Worm (Caenorhabditis elegans): ENCODE results near the gene F53H2.1.
A peak's percentile ranks its signal among the peaks of the same experiment; 100 is the strongest.

Gene F53H2.1

DNA sequence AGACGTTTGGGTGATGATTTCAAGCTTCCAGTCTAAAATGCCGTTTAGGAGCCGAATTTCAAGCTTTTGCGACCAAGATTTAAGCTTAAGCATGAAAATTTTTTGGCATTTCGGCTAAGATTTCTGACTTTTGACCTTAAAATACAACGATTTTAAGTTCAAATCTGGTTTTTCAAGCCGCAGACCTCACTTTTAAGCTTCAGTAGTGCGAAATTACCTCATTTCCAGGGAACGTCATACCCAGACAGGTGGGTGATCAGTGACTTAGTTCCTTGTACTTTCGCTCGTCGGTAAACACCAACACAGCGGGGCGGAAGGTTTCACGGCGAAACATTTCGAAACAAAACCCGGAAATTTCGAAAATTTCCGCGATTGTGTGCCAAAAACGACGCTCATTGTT, 28.8 kb downstream of the F53H2.1 start:
- TF ChIP-seq nhr-85 (tag) (peak; percentile 52), nhr-19 (GFP tag; conservative IDR thresholded peaks at IDR 0.05) (no peak), blmp-1 (tag; optimal IDR thresholded peaks at IDR 0.05) (peak; percentile 37), aha-1 (tag; optimal IDR thresholded peaks at IDR 0.05) (no peak), nhr-12 (tag; optimal IDR thresholded peaks at IDR 0.05) (no peak), hpl-2 (GFP tag; optimal IDR thresholded peaks at IDR 0.05) (no peak), lin-35 (GFP tag; optimal IDR thresholded peaks at IDR 0.05) (no peak)

DNA sequence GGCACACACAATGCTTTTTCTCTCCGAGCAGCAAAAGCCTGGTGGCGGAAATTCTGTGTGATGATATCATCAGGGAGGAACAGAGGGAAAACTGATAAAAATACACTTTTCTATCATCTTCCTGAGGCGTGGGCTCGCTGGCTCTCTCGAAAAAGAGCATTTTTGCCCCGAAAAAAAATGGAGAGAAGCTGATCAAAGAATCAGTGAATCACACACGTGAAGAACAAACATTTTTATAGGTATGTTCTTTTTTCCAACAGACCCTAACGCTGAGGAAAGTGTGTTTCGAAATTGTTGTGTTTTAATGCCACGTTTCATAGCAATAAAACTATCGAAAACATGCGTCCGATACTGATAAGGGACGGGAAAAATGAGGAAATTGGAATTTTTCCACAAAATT, 29.3 kb downstream of the F53H2.1 start:
- TF ChIP-seq snpc-4 (tag; optimal IDR thresholded peaks at IDR 0.05) (no peak), mdl-1 (tag; optimal IDR thresholded peaks at IDR 0.05) (peak in 1 of 2 experiments; percentile 27), efl-3 (GFP tag; optimal IDR thresholded peaks at IDR 0.05) (no peak), fkh-4 (tag; optimal IDR thresholded peaks at IDR 0.05; ENCODE audit: borderline replicate concordance) (no peak), mef-2 (tag; optimal IDR thresholded peaks at IDR 0.05) (no peak), nhr-76 (tag; optimal IDR thresholded peaks at IDR 0.05) (no peak), xbp-1 (tag; optimal IDR thresholded peaks at IDR 0.05) (no peak), pag-3 (tag; optimal IDR thresholded peaks at IDR 0.05; ENCODE audit: borderline replicate concordance, insufficient read depth) (no peak), efl-1 (optimal IDR thresholded peaks at IDR 0.05) (no peak), efl-1 (GFP tag; optimal IDR thresholded peaks at IDR 0.05 in 1 of 2) (peak in 1 of 2 experiments; percentile 69), irx-1 (tag; optimal IDR thresholded peaks at IDR 0.05) (no peak), tbx-2 (tag; optimal IDR thresholded peaks at IDR 0.05) (no peak), hlh-17 (GFP tag; optimal IDR thresholded peaks at IDR 0.05; ENCODE audit: borderline replicate concordance) (no peak), ama-1 (optimal IDR thresholded peaks at IDR 0.05) (no peak), mep-1 (tag; optimal IDR thresholded peaks at IDR 0.05) (no peak), elt-2 (tag; optimal IDR thresholded peaks at IDR 0.05) (peak; percentile 50), ces-1 (GFP tag; optimal IDR thresholded peaks at IDR 0.05) (no peak), C04F5.9 (tag; optimal IDR thresholded peaks at IDR 0.05) (no peak), blmp-1 (tag; optimal IDR thresholded peaks at IDR 0.05) (no peak), aly-2 (tag; optimal IDR thresholded peaks at IDR 0.05) (no peak), ceh-90 (tag; optimal IDR thresholded peaks at IDR 0.05) (peak; percentile 1), C34B4.2 (tag; optimal IDR thresholded peaks at IDR 0.05) (no peak), nhr-71 (tag; optimal IDR thresholded peaks at IDR 0.05) (peak; percentile 26), nhr-237 (tag; optimal IDR thresholded peaks at IDR 0.05) (no peak), ceh-82 (tag; optimal IDR thresholded peaks at IDR 0.05) (no peak), lin-13 (GFP tag; optimal IDR thresholded peaks at IDR 0.05) (no peak), lin-14 (GFP tag; optimal IDR thresholded peaks at IDR 0.05) (peak; percentile 15)

- TF ChIP-seq fos-1 (tag; optimal IDR thresholded peaks at IDR 0.05) (peak; percentile 5), unc-86 (tag; optimal IDR thresholded peaks at IDR 0.05) (peak; percentile 54), efl-1 (optimal IDR thresholded peaks at IDR 0.05) (peak in 1 of 2 experiments; percentile 35), efl-1 (GFP tag; optimal IDR thresholded peaks at IDR 0.05 in 1 of 2) (peak; percentile 16 to 45), lin-14 (GFP tag; optimal IDR thresholded peaks at IDR 0.05) (peak; percentile 83), jun-1 (tag; optimal IDR thresholded peaks at IDR 0.05) (no peak), nhr-19 (GFP tag; conservative IDR thresholded peaks at IDR 0.05) (0 out of 2 replicates have a peak, but pooled peaks have one; percentile 12), skn-1 (tag; optimal IDR thresholded peaks at IDR 0.05) (peak; percentile 19), fkh-8 (tag; optimal IDR thresholded peaks at IDR 0.05) (peak; percentile 66), swsn-7 (tag; optimal IDR thresholded peaks at IDR 0.05) (peak; percentile 21), lsy-2 (tag; optimal IDR thresholded peaks at IDR 0.05) (peak in 1 of 2 experiments; percentile 32), mdl-1 (tag; optimal IDR thresholded peaks at IDR 0.05) (peak in 1 of 2 experiments; percentile 51), snu-23 (GFP tag; optimal IDR thresholded peaks at IDR 0.05) (peak; percentile 16), irx-1 (tag; optimal IDR thresholded peaks at IDR 0.05) (peak; percentile 26), nhr-47 (tag; optimal IDR thresholded peaks at IDR 0.05) (peak; percentile 44), sup-37 (GFP tag; optimal IDR thresholded peaks at IDR 0.05) (no peak), pax-3 (tag; optimal IDR thresholded peaks at IDR 0.05) (peak; percentile 25), dsc-1 (tag; optimal IDR thresholded peaks at IDR 0.05) (peak; percentile 17), mep-1 (tag; optimal IDR thresholded peaks at IDR 0.05) (peak; percentile 26), ceh-8 (GFP tag; optimal IDR thresholded peaks at IDR 0.05) (no peak), dpl-1 (GFP tag; optimal IDR thresholded peaks at IDR 0.05) (peak in 1 of 3 experiments; percentile 9), pag-3 (tag; optimal IDR thresholded peaks at IDR 0.05; ENCODE audit: borderline replicate concordance, insufficient read depth) (no peak), ets-5 (GFP tag; IDR thresholded peaks at IDR 0.05) (no peak), ceh-82 (tag; optimal IDR thresholded peaks at IDR 0.05) (peak in 1 of 3 experiments; percentile 12), nhr-71 (tag; optimal IDR thresholded peaks at IDR 0.05) (peak; percentile 58), C04F5.9 (tag; optimal IDR thresholded peaks at IDR 0.05) (no peak), lin-15B (tag; optimal IDR thresholded peaks at IDR 0.05) (no peak)
Measured at ce11 chrV:20417809-20418208, 30.3 kb downstream of the F53H2.1 start.

Data from whole organism, L1 larva.